Worm (Caenorhabditis elegans) whole organism, L3 larva: Measurements from ENCODE around the gene alh-11.

Source experiments
- ama-1 ChIP-seq: fragments of 150-350 bp; optimal IDR thresholded peaks from 2 replicates; lab custom pipeline; 2018
- lin-39 ChIP-seq: fragments of 150-350 bp; optimal IDR thresholded peaks from 2 replicates; lab custom pipeline; 2018; ENCODE audit warnings: missing biosample characterization, missing genetic modification reagents, missing genetic modification characterization

DNA sequence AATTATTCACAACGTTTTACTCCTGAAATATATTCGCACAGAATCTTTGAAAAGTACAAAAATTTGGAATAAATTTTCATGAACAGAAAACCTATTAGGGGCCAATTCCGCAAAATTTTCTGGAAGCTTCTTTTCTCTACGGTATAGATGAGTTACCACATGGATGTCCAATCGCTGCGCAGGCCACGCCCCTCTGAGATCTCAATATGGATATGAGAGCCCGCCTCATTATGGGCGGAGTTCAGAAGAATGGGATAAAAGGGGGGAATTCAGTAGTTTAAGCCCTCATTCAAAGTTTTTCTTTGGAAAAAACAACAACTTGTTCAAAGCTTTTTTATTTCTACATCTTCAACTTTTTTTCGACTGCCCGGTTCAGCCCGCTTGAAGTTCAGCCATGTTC, 32.9 kb upstream of the alh-11 start, which contains the start of gene daf-7:
- no peak for TF ChIP-seq ama-1 (lab: Kevin White, UChicago)
- TF ChIP-seq lin-39 (tag; lab: Kevin White, UChicago): no peak
